Worm (Caenorhabditis elegans) whole organism, L1 larva: ENCODE results near the gene srlf-15.

Experiments used
- ama-1 ChIP-seq: fragments of 150-350 bp; optimal IDR thresholded peaks from 2 replicates; lab custom pipeline; 2014
- ceh-8 ChIP-seq: fragments of 200-800 bp; sonication (Bioruptor generic); optimal IDR thresholded peaks from 2 replicates; lab custom pipeline; 2018; ENCODE audit warnings: mild to moderate bottlenecking, missing genetic modification characterization, moderate library complexity, missing compliant biosample characterization
- ceh-82 ChIP-seq, 3 experiments: fragments of 150-350 bp in 1 of 3; sonication (generic microtip) in 2 of 3; optimal IDR thresholded peaks; 2 replicates each; lab custom pipeline; 2014 to 2017; ENCODE audit warnings: missing biosample characterization in 3 of 3, missing genetic modification characterization in 3 of 3
- nhr-76 ChIP-seq: sonication (generic microtip); optimal IDR thresholded peaks from 2 replicates; lab custom pipeline; 2017; ENCODE audit warnings: missing biosample characterization, missing genetic modification characterization
- nhr-77 ChIP-seq: fragments of 150-350 bp; optimal IDR thresholded peaks from 2 replicates; lab custom pipeline; 2014; ENCODE audit warnings: missing biosample characterization, missing genetic modification characterization
- unc-86 ChIP-seq: sonication (generic microtip); optimal IDR thresholded peaks from 2 replicates; lab custom pipeline; 2016; ENCODE audit warnings: missing genetic modification characterization, missing compliant biosample characterization
- vab-15 ChIP-seq: sonication (generic microtip); optimal IDR thresholded peaks from 2 replicates; lab custom pipeline; 2017; ENCODE audit warnings: missing genotype, mild to moderate bottlenecking, missing genetic modification characterization, missing compliant biosample characterization

- no peak for TF ChIP-seq nhr-76 (tag; lab: Kevin White, UChicago)
- no peak for TF ChIP-seq nhr-77 (tag; lab: Kevin White, UChicago)
- no peak for TF ChIP-seq unc-86 (tag; lab: Kevin White, UChicago)
- no peak for TF ChIP-seq ama-1 (lab: Kevin White, UChicago)
- TF ChIP-seq ceh-82 (tag; optimal IDR thresholded peaks at IDR 0.05; lab: Kevin White, UChicago): no peak
- no peak for TF ChIP-seq ceh-8
- TF ChIP-seq vab-15: no peak
Measured at ce11 chrII:11088137-11088536, 52.3 kb downstream of the srlf-15 start.
